Worm (Caenorhabditis elegans) whole organism, mixed stage, embryonic: ENCODE results near the gene srd-42.
A peak's percentile ranks its signal among the peaks of the same experiment; 100 is the strongest.

ENCODE experiments used
- M03D4.4 ChIP-seq: sonication (generic microtip); optimal IDR thresholded peaks from 2 replicates; lab custom pipeline; 2017; ENCODE audit warnings: mild to moderate bottlenecking, missing genetic modification characterization, missing compliant biosample characterization
- bed-3 ChIP-seq: fragments of 200-800 bp; sonication (Bioruptor generic); optimal IDR thresholded peaks from 3 replicates; lab custom pipeline; 2018; ENCODE audit warnings: mild to moderate bottlenecking, missing genetic modification characterization, moderate library complexity, missing compliant biosample characterization
- blmp-1 ChIP-seq: fragments of 150-350 bp; optimal IDR thresholded peaks from 2 replicates; lab custom pipeline; 2014; ENCODE audit warnings: missing biosample characterization, missing genetic modification characterization
- ceh-43 ChIP-seq: fragments of 200-800 bp; sonication (Bioruptor generic); optimal IDR thresholded peaks from 2 replicates; lab custom pipeline; 2018; ENCODE audit warnings: mild to moderate bottlenecking, missing genetic modification characterization, moderate library complexity, missing compliant biosample characterization
- ceh-83 ChIP-seq: fragments of 200-800 bp; sonication (Bioruptor generic); optimal IDR thresholded peaks from 2 replicates; lab custom pipeline; 2018; ENCODE audit warnings: mild to moderate bottlenecking, missing genetic modification characterization, missing compliant biosample characterization
- cnd-1 ChIP-seq: fragments of 200-800 bp; sonication (Bioruptor generic); optimal IDR thresholded peaks from 2 replicates; lab custom pipeline; 2018; ENCODE audit warnings: mild to moderate bottlenecking, missing genetic modification characterization, missing compliant biosample characterization
- drap-1 ChIP-seq: fragments of 200-800 bp; sonication (Bioruptor generic); optimal IDR thresholded peaks from 3 replicates; lab custom pipeline; 2018; ENCODE audit warnings: mild to moderate bottlenecking, missing genetic modification characterization, missing compliant biosample characterization
- elt-1 ChIP-seq: sonication (generic microtip); optimal IDR thresholded peaks from 2 replicates; lab custom pipeline; 2017; ENCODE audit warnings: missing genetic modification characterization, mild to moderate bottlenecking, missing compliant biosample characterization, antibody characterized with exemption, moderate library complexity, borderline replicate concordance; ENCODE audit not compliant: insufficient read depth
- flh-1 ChIP-seq: fragments of 200-800 bp; sonication (Bioruptor generic); optimal IDR thresholded peaks from 2 replicates; lab custom pipeline; 2018; ENCODE audit warnings: mild to moderate bottlenecking, missing genetic modification characterization, moderate library complexity, missing compliant biosample characterization
- ham-2 ChIP-seq: fragments of 200-800 bp; sonication (Bioruptor generic); optimal IDR thresholded peaks from 2 replicates; lab custom pipeline; 2018; ENCODE audit warnings: mild to moderate bottlenecking, missing genetic modification characterization, missing compliant biosample characterization
- hlh-1 ChIP-seq: fragments of 150-350 bp; optimal IDR thresholded peaks from 2 replicates; lab custom pipeline; 2014; ENCODE audit warnings: missing biosample characterization, missing genetic modification reagents, missing genetic modification characterization
- lin-13 ChIP-seq: fragments of 150-350 bp; optimal IDR thresholded peaks from 2 replicates; lab custom pipeline; 2014; ENCODE audit warnings: missing biosample characterization, missing genetic modification characterization
- lin-32 ChIP-seq: fragments of 200-800 bp; sonication (Bioruptor generic); optimal IDR thresholded peaks from 2 replicates; lab custom pipeline; 2018; ENCODE audit warnings: mild to moderate bottlenecking, missing genetic modification characterization, missing compliant biosample characterization
- lsy-2 ChIP-seq: fragments of 150-350 bp; optimal IDR thresholded peaks from 2 replicates; lab custom pipeline; 2014; ENCODE audit warnings: missing biosample characterization, missing genetic modification characterization
- mab-5 ChIP-seq: fragments of 150-350 bp; optimal IDR thresholded peaks from 2 replicates; lab custom pipeline; 2014; ENCODE audit warnings: missing biosample characterization, missing genetic modification characterization
- mep-1 ChIP-seq: fragments of 150-350 bp; optimal IDR thresholded peaks from 2 replicates; lab custom pipeline; 2017; ENCODE audit warnings: missing biosample characterization, missing genetic modification reagents, missing genetic modification characterization, inconsistent platforms
- mls-2 ChIP-seq: sonication (generic microtip); optimal IDR thresholded peaks from 2 replicates; lab custom pipeline; 2016; ENCODE audit warnings: mild to moderate bottlenecking, missing genetic modification characterization, moderate library complexity, missing compliant biosample characterization
- nhr-12 ChIP-seq: fragments of 150-350 bp; optimal IDR thresholded peaks from 2 replicates; lab custom pipeline; 2014; ENCODE audit warnings: missing biosample characterization, missing genetic modification characterization
- nhr-2 ChIP-seq: fragments of 150-350 bp; optimal IDR thresholded peaks from 2 replicates; lab custom pipeline; 2014; ENCODE audit warnings: missing biosample characterization, missing genetic modification characterization
- nhr-237 ChIP-seq: fragments of 150-350 bp; optimal IDR thresholded peaks from 2 replicates; lab custom pipeline; 2014; ENCODE audit warnings: missing biosample characterization, missing genetic modification characterization
- nhr-76 ChIP-seq: sonication (generic microtip); optimal IDR thresholded peaks from 2 replicates; lab custom pipeline; 2017; ENCODE audit warnings: missing biosample characterization, missing genetic modification characterization
- pha-4 ChIP-seq: fragments of 150-350 bp; optimal IDR thresholded peaks from 2 replicates; lab custom pipeline; 2018; ENCODE audit warnings: missing biosample characterization, missing genetic modification reagents, missing genetic modification characterization
- sem-2 ChIP-seq: fragments of 200-800 bp; sonication (Bioruptor generic); optimal IDR thresholded peaks from 2 replicates; lab custom pipeline; 2018; ENCODE audit warnings: mild to moderate bottlenecking, missing genetic modification characterization, missing compliant biosample characterization
- snpc-4 ChIP-seq: fragments of 150-350 bp; optimal IDR thresholded peaks from 2 replicates; lab custom pipeline; 2014; ENCODE audit warnings: missing biosample characterization, missing genetic modification characterization
- sptf-1 ChIP-seq: sonication (generic microtip); optimal IDR thresholded peaks from 2 replicates; lab custom pipeline; 2017; ENCODE audit warnings: mild to moderate bottlenecking, missing genetic modification characterization, moderate library complexity, missing compliant biosample characterization
- tbx-8 ChIP-seq: fragments of 200-800 bp; sonication (Bioruptor generic); optimal IDR thresholded peaks from 2 replicates; lab custom pipeline; 2018; ENCODE audit warnings: mild to moderate bottlenecking, missing genetic modification characterization, moderate library complexity, missing compliant biosample characterization
- unc-120 ChIP-seq: sonication (generic microtip); optimal IDR thresholded peaks from 2 replicates; lab custom pipeline; 2017; ENCODE audit warnings: missing genetic modification characterization, missing compliant biosample characterization; ENCODE audit not compliant: poor library complexity, severe bottlenecking
- unc-39 ChIP-seq: fragments of 150-350 bp; optimal IDR thresholded peaks from 2 replicates; lab custom pipeline; 2014; ENCODE audit warnings: missing biosample characterization, missing genetic modification characterization
- unc-62 ChIP-seq: fragments of 150-350 bp; optimal IDR thresholded peaks from 2 replicates; lab custom pipeline; 2014; ENCODE audit warnings: missing biosample characterization, missing genetic modification reagents, missing genetic modification characterization
- zip-8 ChIP-seq: fragments of 150-350 bp; optimal IDR thresholded peaks from 2 replicates; lab custom pipeline; 2014; ENCODE audit warnings: missing biosample characterization, missing genetic modification characterization
- ztf-11 ChIP-seq: fragments of 150-350 bp; optimal IDR thresholded peaks from 2 replicates; lab custom pipeline; 2014; ENCODE audit warnings: missing biosample characterization, missing genetic modification characterization

The srd-42 gene

ce11 chrX:13348417-13348816 is 45.2 kb upstream of the srd-42 start:
- TF ChIP-seq unc-120 (tag; lab: Kevin White, UChicago) (no peak), snpc-4 (tag; lab: Kevin White, UChicago) (no peak), sem-2 (no peak), ceh-83 (GFP tag; lab: Kevin White, UChicago) (no peak), tbx-8 (GFP tag; lab: Kevin White, UChicago) (no peak), pha-4 (tag; lab: Kevin White, UChicago) (no peak), ceh-43 (GFP tag; lab: Kevin White, UChicago) (no peak), unc-62 (GFP tag; lab: Kevin White, UChicago) (no peak), nhr-237 (tag; lab: Kevin White, UChicago) (no peak), elt-1 (tag; lab: Kevin White, UChicago) (no peak), zip-8 (tag; lab: Kevin White, UChicago) (no peak), cnd-1 (no peak), ham-2 (GFP tag; lab: Kevin White, UChicago) (no peak), M03D4.4 (no peak), mls-2 (tag; lab: Kevin White, UChicago) (no peak), nhr-12 (tag; lab: Kevin White, UChicago) (no peak), bed-3 (GFP tag; lab: Kevin White, UChicago) (no peak), lin-13 (no peak)

ce11 chrX:13347251-13347650 is 44.0 kb upstream of the srd-42 start:
- no peak for TF ChIP-seq sem-2
- no peak for TF ChIP-seq flh-1
- no peak for TF ChIP-seq elt-1 (tag; lab: Kevin White, UChicago)
- no peak for TF ChIP-seq mls-2 (tag; lab: Kevin White, UChicago)

- TF ChIP-seq sptf-1 (tag; lab: Kevin White, UChicago), result no peak
- TF ChIP-seq flh-1, result no peak
- TF ChIP-seq blmp-1 (tag; lab: Kevin White, UChicago), result no peak
- no peak for TF ChIP-seq zip-8 (tag; lab: Kevin White, UChicago)
- TF ChIP-seq mls-2 (tag; lab: Kevin White, UChicago), result no peak
These were observed 38.6 kb upstream of the srd-42 start for ce11 chrX:13341853-13342252.

ce11 chrX:13340970-13341369 is 37.7 kb upstream of the srd-42 start:
- TF ChIP-seq sptf-1 (tag; lab: Kevin White, UChicago) (no peak), unc-120 (tag; lab: Kevin White, UChicago) (peak; percentile 32), hlh-1 (tag; lab: Kevin White, UChicago) (peak; percentile 48), unc-62 (GFP tag; lab: Kevin White, UChicago) (peak; percentile 6)

- no peak for TF ChIP-seq nhr-2 (tag; lab: Kevin White, UChicago)
- no peak for TF ChIP-seq ztf-11 (tag; lab: Kevin White, UChicago)
- TF ChIP-seq elt-1 (tag; lab: Kevin White, UChicago), result no peak
- no peak for TF ChIP-seq nhr-12 (tag; lab: Kevin White, UChicago)
- TF ChIP-seq ceh-83 (GFP tag; lab: Kevin White, UChicago), result no peak
- no peak for TF ChIP-seq lsy-2
- TF ChIP-seq cnd-1, result no peak
These were observed 35.9 kb upstream of the srd-42 start for ce11 chrX:13339029-13339626.

ce11 chrX:13337728-13338127 is 34.5 kb upstream of the srd-42 start, which contains the start of gene ptr-24:
Gene ptr-24, plus strand, starts transcription at chrX:13338028.
- no peak for TF ChIP-seq lin-32 (GFP tag; lab: Kevin White, UChicago)
- no peak for TF ChIP-seq lsy-2
- no peak for TF ChIP-seq cnd-1
- TF ChIP-seq sptf-1 (tag; lab: Kevin White, UChicago), result no peak
- TF ChIP-seq mls-2 (tag; lab: Kevin White, UChicago), result no peak
- no peak for TF ChIP-seq mab-5
- TF ChIP-seq nhr-76 (tag; lab: Kevin White, UChicago), result no peak
- TF ChIP-seq drap-1 (GFP tag; lab: Kevin White, UChicago), result no peak
- TF ChIP-seq elt-1 (tag; lab: Kevin White, UChicago), result no peak
- no peak for TF ChIP-seq mep-1 (tag; lab: Kevin White, UChicago)
- no peak for TF ChIP-seq zip-8 (tag; lab: Kevin White, UChicago)
- no peak for TF ChIP-seq unc-39 (tag; lab: Kevin White, UChicago)
